Worm (Caenorhabditis elegans) whole organism, L1 larva: ENCODE data around the gene T23F11.11.

ENCODE experiments used
- C04F5.9 ChIP-seq: sonication (generic microtip); optimal IDR thresholded peaks from 2 replicates; lab custom pipeline; 2016; ENCODE audit warnings: missing genetic modification characterization, missing compliant biosample characterization
- C16A3.4 ChIP-seq: fragments of 150-350 bp; optimal IDR thresholded peaks from 2 replicates; lab custom pipeline; 2014; ENCODE audit warnings: missing biosample characterization, missing genetic modification characterization
- C34B4.2 ChIP-seq: sonication (generic microtip); optimal IDR thresholded peaks from 2 replicates; lab custom pipeline; 2017; ENCODE audit warnings: mild to moderate bottlenecking, missing genetic modification characterization, missing compliant biosample characterization
- F16B12.6 ChIP-seq: fragments of 150-350 bp; optimal IDR thresholded peaks from 2 replicates; lab custom pipeline; 2014; ENCODE audit warnings: missing biosample characterization, missing genetic modification characterization
- Y116A8C.19 ChIP-seq: sonication (generic microtip); optimal IDR thresholded peaks from 2 replicates; lab custom pipeline; 2016; ENCODE audit warnings: missing compliant biosample characterization, missing genetic modification characterization, borderline replicate concordance
- aly-2 ChIP-seq: fragments of 150-350 bp; optimal IDR thresholded peaks from 2 replicates; lab custom pipeline; 2014; ENCODE audit warnings: missing biosample characterization, missing genetic modification characterization
- blmp-1 ChIP-seq: fragments of 150-350 bp; optimal IDR thresholded peaks from 2 replicates; lab custom pipeline; 2014; ENCODE audit warnings: missing biosample characterization, missing genetic modification characterization
- ceh-63 ChIP-seq: fragments of 200-800 bp; sonication (Bioruptor generic); optimal IDR thresholded peaks from 2 replicates; lab custom pipeline; 2018; ENCODE audit warnings: mild to moderate bottlenecking, missing genetic modification characterization, missing compliant biosample characterization
- ceh-82 ChIP-seq, 3 experiments: fragments of 150-350 bp in 1 of 3; sonication (generic microtip) in 2 of 3; optimal IDR thresholded peaks; 2 replicates each; lab custom pipeline; 2014 to 2017; ENCODE audit warnings: missing biosample characterization in 3 of 3, missing genetic modification characterization in 3 of 3
- ceh-90 ChIP-seq: sonication (generic microtip); optimal IDR thresholded peaks from 2 replicates; lab custom pipeline; 2016; ENCODE audit warnings: missing genetic modification characterization, missing compliant biosample characterization
- dpl-1 ChIP-seq, 3 experiments: fragments of 150-350 bp in 2 of 3; sonication (generic microtip) in 1 of 3; optimal IDR thresholded peaks; 2 replicates each; lab custom pipeline; 2014 to 2017; ENCODE audit warnings: missing biosample characterization in 3 of 3, missing genetic modification characterization in 3 of 3, missing genetic modification reagents in 3 of 3
- dsc-1 ChIP-seq: sonication (generic microtip); optimal IDR thresholded peaks from 2 replicates; lab custom pipeline; 2016; ENCODE audit warnings: mild to moderate bottlenecking, missing genetic modification characterization, missing compliant biosample characterization
- efl-1 ChIP-seq, 4 experiments: fragments of 150-350 bp; optimal IDR thresholded peaks in 3 of 4; peaks in 1 of 4; 1 replicate in 1 of 4; 2 replicates in 3 of 4; lab custom pipeline; 2014; ENCODE audit warnings: missing biosample characterization in 2 of 4, missing genetic modification characterization in 2 of 4, missing genetic modification reagents in 2 of 4
- efl-3 ChIP-seq: fragments of 200-800 bp; sonication (Bioruptor generic); optimal IDR thresholded peaks from 2 replicates; lab custom pipeline; 2018; ENCODE audit warnings: mild to moderate bottlenecking, missing genetic modification characterization, missing compliant biosample characterization
- elt-2 ChIP-seq: sonication (generic microtip); optimal IDR thresholded peaks from 2 replicates; lab custom pipeline; 2016; ENCODE audit warnings: missing genetic modification characterization, mild to moderate bottlenecking, inconsistent platforms, missing compliant biosample characterization, missing genetic modification reagents
- elt-3 ChIP-seq, 6 experiments: fragments of 150-350 bp in 1 of 6; sonication (generic microtip); optimal IDR thresholded peaks; 2 replicates each; lab custom pipeline; 2017 to 2018; ENCODE audit warnings: missing biosample characterization in 6 of 6, missing genetic modification characterization in 6 of 6, inconsistent platforms in 1 of 6
- fkh-10 ChIP-seq: sonication (generic microtip); optimal IDR thresholded peaks from 2 replicates; lab custom pipeline; 2017; ENCODE audit warnings: missing biosample characterization, missing genetic modification reagents, missing genetic modification characterization
- fkh-4 ChIP-seq: sonication (generic microtip); optimal IDR thresholded peaks from 2 replicates; lab custom pipeline; 2016; ENCODE audit warnings: missing compliant biosample characterization, missing genetic modification characterization, borderline replicate concordance
- fkh-8 ChIP-seq: sonication (generic microtip); optimal IDR thresholded peaks from 2 replicates; lab custom pipeline; 2016; ENCODE audit warnings: mild to moderate bottlenecking, missing genetic modification characterization, missing compliant biosample characterization
- fos-1 ChIP-seq: fragments of 150-350 bp; optimal IDR thresholded peaks from 2 replicates; lab custom pipeline; 2014; ENCODE audit warnings: missing biosample characterization, missing genetic modification characterization
- grh-1 ChIP-seq: fragments of 200-800 bp; sonication (Bioruptor generic); IDR thresholded peaks from 2 replicates; pipeline ENCODE4 v1.3.6; 2022; ENCODE audit warnings: missing genetic modification reagents, missing genetic modification characterization, missing compliant biosample characterization
- irx-1 ChIP-seq: sonication (generic microtip); optimal IDR thresholded peaks from 2 replicates; lab custom pipeline; 2016; ENCODE audit warnings: missing genetic modification characterization, missing compliant biosample characterization
- isw-1 ChIP-seq: fragments of 200-800 bp; sonication (Bioruptor generic); IDR thresholded peaks from 2 replicates; pipeline ENCODE4 v1.3.6; 2022; ENCODE audit warnings: missing genetic modification characterization, missing compliant biosample characterization
- jun-1 ChIP-seq: fragments of 150-350 bp; optimal IDR thresholded peaks from 2 replicates; lab custom pipeline; 2014; ENCODE audit warnings: missing biosample characterization, missing genetic modification reagents, missing genetic modification characterization
- lin-13 ChIP-seq: fragments of 150-350 bp; optimal IDR thresholded peaks from 2 replicates; lab custom pipeline; 2014; ENCODE audit warnings: missing biosample characterization, missing genetic modification reagents, missing genetic modification characterization
- lin-14 ChIP-seq: fragments of 200-800 bp; sonication (Bioruptor generic); optimal IDR thresholded peaks from 2 replicates; lab custom pipeline; 2018; ENCODE audit warnings: mild to moderate bottlenecking, missing genetic modification characterization, moderate library complexity, missing compliant biosample characterization
- lin-35 ChIP-seq, 2 experiments: fragments of 150-350 bp; optimal IDR thresholded peaks; 2 replicates each; lab custom pipeline; 2014; ENCODE audit warnings: missing biosample characterization in 2 of 2, missing genetic modification characterization in 2 of 2, missing genetic modification reagents in 2 of 2
- lin-39 ChIP-seq: fragments of 150-350 bp; optimal IDR thresholded peaks from 2 replicates; lab custom pipeline; 2014; ENCODE audit warnings: missing biosample characterization, missing genetic modification reagents, missing genetic modification characterization
- lir-3 ChIP-seq: sonication (generic microtip); optimal IDR thresholded peaks from 2 replicates; lab custom pipeline; 2016; ENCODE audit warnings: mild to moderate bottlenecking, missing genetic modification characterization, moderate library complexity, missing compliant biosample characterization; ENCODE audit not compliant: poor library complexity
- lsy-2 ChIP-seq, 2 experiments: fragments of 150-350 bp; optimal IDR thresholded peaks; 2 replicates each; lab custom pipeline; 2014; ENCODE audit warnings: missing biosample characterization in 2 of 2, missing genetic modification characterization in 2 of 2
- mab-9 ChIP-seq: fragments of 200-800 bp; sonication (Bioruptor generic); IDR thresholded peaks from 2 replicates; pipeline ENCODE4 v1.3.6; 2022; ENCODE audit warnings: missing genetic modification reagents, missing genetic modification characterization, missing compliant biosample characterization
- mdl-1 ChIP-seq, 2 experiments: fragments of 150-350 bp; optimal IDR thresholded peaks; 2 replicates each; lab custom pipeline; 2014 to 2017; ENCODE audit warnings: missing biosample characterization in 2 of 2, missing genetic modification characterization in 2 of 2, inconsistent platforms in 1 of 2
- nhr-19 ChIP-seq: fragments of 200-800 bp; sonication (Bioruptor generic); conservative IDR thresholded peaks from 2 replicates; pipeline ENCODE4 v1.3.6; 2022; ENCODE audit warnings: missing genetic modification characterization, missing compliant biosample characterization
- nhr-20 ChIP-seq: sonication (generic microtip); optimal IDR thresholded peaks from 2 replicates; lab custom pipeline; 2016; ENCODE audit warnings: mild to moderate bottlenecking, missing genetic modification characterization, missing compliant biosample characterization
- nhr-237 ChIP-seq: fragments of 150-350 bp; optimal IDR thresholded peaks from 2 replicates; lab custom pipeline; 2014; ENCODE audit warnings: missing biosample characterization, missing genetic modification characterization
- nhr-28 ChIP-seq: fragments of 150-350 bp; optimal IDR thresholded peaks from 2 replicates; lab custom pipeline; 2014; ENCODE audit warnings: missing biosample characterization, missing genetic modification characterization
- nhr-47 ChIP-seq: sonication (generic microtip); optimal IDR thresholded peaks from 2 replicates; lab custom pipeline; 2016; ENCODE audit warnings: mild to moderate bottlenecking, missing genetic modification characterization, moderate library complexity, missing compliant biosample characterization
- nhr-77 ChIP-seq: fragments of 150-350 bp; optimal IDR thresholded peaks from 2 replicates; lab custom pipeline; 2014; ENCODE audit warnings: missing biosample characterization, missing genetic modification characterization
- nhr-85 ChIP-seq: sonication (generic microtip); peaks from one replicate; lab custom pipeline; 2016; ENCODE audit warnings: missing genetic modification characterization, inconsistent platforms, missing compliant biosample characterization
- nhr-90 ChIP-seq: sonication (generic microtip); optimal IDR thresholded peaks from 2 replicates; lab custom pipeline; 2016; ENCODE audit warnings: mild to moderate bottlenecking, missing genetic modification characterization, missing compliant biosample characterization; ENCODE audit not compliant: poor library complexity
- pax-3 ChIP-seq: fragments of 200-800 bp; sonication (Bioruptor generic); optimal IDR thresholded peaks from 2 replicates; lab custom pipeline; 2018; ENCODE audit warnings: mild to moderate bottlenecking, missing genetic modification characterization, moderate library complexity, missing compliant biosample characterization
- rnt-1 ChIP-seq: sonication (generic microtip); optimal IDR thresholded peaks from 2 replicates; lab custom pipeline; 2016; ENCODE audit warnings: mild to moderate bottlenecking, missing genetic modification characterization, moderate library complexity, missing compliant biosample characterization
- snu-23 ChIP-seq: sonication (generic microtip); optimal IDR thresholded peaks from 2 replicates; lab custom pipeline; 2016; ENCODE audit warnings: missing genetic modification characterization, missing compliant biosample characterization
- sup-37 ChIP-seq: fragments of 200-800 bp; sonication (Bioruptor generic); optimal IDR thresholded peaks from 2 replicates; lab custom pipeline; 2018; ENCODE audit warnings: mild to moderate bottlenecking, missing genetic modification characterization, missing compliant biosample characterization
- swsn-7 ChIP-seq: sonication (generic microtip); optimal IDR thresholded peaks from 2 replicates; lab custom pipeline; 2016; ENCODE audit warnings: missing genetic modification characterization, missing compliant biosample characterization
- unc-86 ChIP-seq: sonication (generic microtip); optimal IDR thresholded peaks from 2 replicates; lab custom pipeline; 2016; ENCODE audit warnings: missing genetic modification characterization, missing compliant biosample characterization
- xbp-1 ChIP-seq: sonication (generic microtip); optimal IDR thresholded peaks from 2 replicates; lab custom pipeline; 2016; ENCODE audit warnings: missing genetic modification characterization, missing compliant biosample characterization
- zag-1 ChIP-seq: fragments of 150-350 bp; optimal IDR thresholded peaks from 2 replicates; lab custom pipeline; 2014; ENCODE audit warnings: missing biosample characterization, missing genetic modification characterization

The T23F11.11 gene

DNA sequence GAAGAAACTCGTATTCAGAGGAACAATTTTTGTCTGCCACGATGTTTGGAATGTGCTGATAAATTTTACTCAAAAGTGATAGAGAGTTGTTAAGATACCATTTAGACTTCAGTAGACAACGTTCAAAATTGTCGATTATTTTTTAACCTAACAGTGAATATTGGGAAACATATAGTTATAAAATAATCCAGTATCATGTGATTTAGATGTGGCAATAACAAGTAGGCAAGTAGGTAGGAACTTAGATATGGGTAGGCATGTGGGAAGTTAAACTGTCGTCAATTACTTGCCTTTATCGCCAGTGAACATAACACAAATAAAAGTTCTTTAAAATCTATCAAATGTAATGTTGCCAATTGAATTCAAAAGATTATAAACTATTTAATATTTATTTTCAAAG lies at the start of gene T23F11.11:
TSS of gene T23F11.11 (minus strand) at position 101 of the 400 bp plus-strand sequence.
- TF ChIP-seq F16B12.6 (no peak), dsc-1 (tag; lab: Kevin White, UChicago) (no peak)

ce11 chrIII:4720620-4721227 lies 49.3 kb upstream of the T23F11.11 start, which contains the start of gene emb-5:
Gene emb-5, minus strand, starts transcription at chrIII:4720670.
- peak; percentile 39 for TF ChIP-seq fos-1
- TF ChIP-seq elt-2 (tag; lab: Kevin White, UChicago) = peak; percentile 9
- no peak for TF ChIP-seq Y116A8C.19 (tag; lab: Kevin White, UChicago)
- TF ChIP-seq nhr-77 (tag; lab: Kevin White, UChicago) = peak; percentile 28
- peak; percentile 0 for TF ChIP-seq lir-3 (tag; lab: Kevin White, UChicago)
- TF ChIP-seq zag-1 (tag; lab: Kevin White, UChicago) = no peak
- TF ChIP-seq lin-13 (GFP tag; lab: Kevin White, UChicago) = peak; percentile 62
- TF ChIP-seq fkh-8 (tag; lab: Kevin White, UChicago) = peak; percentile 62
- peak; percentile 72 for TF ChIP-seq xbp-1 (tag; lab: Kevin White, UChicago)
- peak; percentile 7 for TF ChIP-seq aly-2
- peak; percentile 76 for TF ChIP-seq nhr-19
- TF ChIP-seq fkh-10 (GFP tag; lab: Kevin White, UChicago) = no peak
- peak; percentile 54 for TF ChIP-seq nhr-90
- TF ChIP-seq lin-39 (tag; lab: Kevin White, UChicago) = peak; percentile 59
- peak; percentile 75 for TF ChIP-seq isw-1 (GFP tag; lab: Robert Waterston, UW)
- TF ChIP-seq ceh-63 (GFP tag; lab: Kevin White, UChicago) = no peak
- no peak for TF ChIP-seq fkh-4 (tag; lab: Kevin White, UChicago)
- TF ChIP-seq snu-23 (GFP tag; lab: Kevin White, UChicago) = peak; percentile 77
- peak; percentile 76 to 97 for TF ChIP-seq efl-1 (optimal IDR thresholded peaks at IDR 0.05; lab: Kevin White, UChicago)
- TF ChIP-seq efl-1 (GFP tag; optimal IDR thresholded peaks at IDR 0.05 in 1 of 2; lab: Kevin White, UChicago) = peak; percentile 97 to 100
- no peak for TF ChIP-seq efl-3
- TF ChIP-seq irx-1 (tag; lab: Kevin White, UChicago) = peak; percentile 44
- TF ChIP-seq grh-1 (GFP tag; lab: Robert Waterston, UW) = peak; percentile 58; the same call in 1 of the 2 replicates
- TF ChIP-seq lin-14 (GFP tag; lab: Kevin White, UChicago) = no peak
- no peak for TF ChIP-seq nhr-237 (tag; lab: Kevin White, UChicago)
- peak; percentile 65 for TF ChIP-seq C04F5.9 (tag; lab: Kevin White, UChicago)
- peak; percentile 86 for TF ChIP-seq rnt-1
- peak; percentile 28 for TF ChIP-seq pax-3
- TF ChIP-seq C16A3.4 = peak; percentile 81
- TF ChIP-seq mab-9 (GFP tag; lab: Robert Waterston, UW) = peak; percentile 40; the same call in 1 of the 2 replicates
- peak; percentile 30 to 85 (median 74) for TF ChIP-seq ceh-82 (tag; optimal IDR thresholded peaks at IDR 0.05; lab: Kevin White, UChicago)
- TF ChIP-seq nhr-28 (tag; lab: Kevin White, UChicago) = no peak
- peak; percentile 58 for TF ChIP-seq F16B12.6
- TF ChIP-seq nhr-20 = peak; percentile 67
- TF ChIP-seq unc-86 (tag; lab: Kevin White, UChicago) = peak; percentile 61
- TF ChIP-seq C34B4.2 = no peak
- peak; percentile 59 for TF ChIP-seq jun-1 (tag; lab: Kevin White, UChicago)
- peak; percentile 96 to 98 for TF ChIP-seq lin-35 (GFP tag; optimal IDR thresholded peaks at IDR 0.05; lab: Kevin White, UChicago)
- peak; percentile 36 for TF ChIP-seq sup-37 (GFP tag; lab: Kevin White, UChicago)
- TF ChIP-seq dpl-1 (GFP tag; optimal IDR thresholded peaks at IDR 0.05; lab: Kevin White, UChicago) = peak; percentile 95 to 97 (median 96)
- TF ChIP-seq blmp-1 (tag; lab: Kevin White, UChicago) = no peak
- TF ChIP-seq swsn-7 (tag; lab: Kevin White, UChicago) = peak; percentile 61
- peak in 1 of 2 experiments; percentile 36 for TF ChIP-seq mdl-1 (tag; optimal IDR thresholded peaks at IDR 0.05; lab: Kevin White, UChicago)
- peak; percentile 80 for TF ChIP-seq nhr-85
- TF ChIP-seq lsy-2 (tag; optimal IDR thresholded peaks at IDR 0.05; lab: Kevin White, UChicago) = peak in 1 of 2 experiments; percentile 76
- peak in 1 of 6 experiments; percentile 38 for TF ChIP-seq elt-3 (tag; optimal IDR thresholded peaks at IDR 0.05; lab: Kevin White, UChicago)
- TF ChIP-seq nhr-47 (tag; lab: Kevin White, UChicago) = peak; percentile 77
- TF ChIP-seq ceh-90 (tag; lab: Kevin White, UChicago) = no peak
